Worm (Caenorhabditis elegans) whole organism, late embryonic: ENCODE data around the gene F59C12.3.

Experiments used
- C08G9.2 ChIP-seq: sonication (generic microtip); optimal IDR thresholded peaks from 2 replicates; lab custom pipeline; 2016; ENCODE audit warnings: mild to moderate bottlenecking, missing genetic modification characterization, moderate library complexity, missing compliant biosample characterization
- C38D4.7 ChIP-seq: fragments of 200-800 bp; sonication (Bioruptor generic); optimal IDR thresholded peaks from 2 replicates; lab custom pipeline; 2018; ENCODE audit warnings: mild to moderate bottlenecking, missing genetic modification characterization, moderate library complexity, missing compliant biosample characterization
- T23F11.4 ChIP-seq: fragments of 200-800 bp; sonication (Bioruptor generic); optimal IDR thresholded peaks from 2 replicates; lab custom pipeline; 2018; ENCODE audit warnings: mild to moderate bottlenecking, missing genetic modification characterization, missing compliant biosample characterization
- Y22D7AL.16 ChIP-seq: sonication (generic microtip); optimal IDR thresholded peaks from 2 replicates; lab custom pipeline; 2016; ENCODE audit warnings: missing genetic modification characterization, missing compliant biosample characterization
- ahr-1 ChIP-seq: sonication (generic microtip); optimal IDR thresholded peaks from 2 replicates; lab custom pipeline; 2016; ENCODE audit warnings: missing genetic modification characterization, missing compliant biosample characterization
- ceh-18 ChIP-seq: sonication (generic microtip); optimal IDR thresholded peaks from 2 replicates; lab custom pipeline; 2016; ENCODE audit warnings: missing genetic modification characterization, missing compliant biosample characterization
- ceh-19 ChIP-seq: fragments of 200-800 bp; sonication (Bioruptor generic); optimal IDR thresholded peaks from 2 replicates; lab custom pipeline; 2018; ENCODE audit warnings: mild to moderate bottlenecking, missing genetic modification characterization, missing compliant biosample characterization
- ceh-2 ChIP-seq: sonication (generic microtip); optimal IDR thresholded peaks from 2 replicates; lab custom pipeline; 2016; ENCODE audit warnings: missing genotype, missing genetic modification characterization, missing compliant biosample characterization
- ceh-22 ChIP-seq: sonication (generic microtip); optimal IDR thresholded peaks from 2 replicates; lab custom pipeline; 2017; ENCODE audit warnings: missing biosample characterization, missing genetic modification characterization
- ceh-30 ChIP-seq: fragments of 150-350 bp; optimal IDR thresholded peaks from 2 replicates; lab custom pipeline; 2014; ENCODE audit warnings: missing biosample characterization, missing genetic modification characterization
- ceh-31 ChIP-seq: sonication (generic microtip); optimal IDR thresholded peaks from 2 replicates; lab custom pipeline; 2016; ENCODE audit warnings: missing genetic modification characterization, missing compliant biosample characterization
- ceh-34 ChIP-seq: sonication (generic microtip); optimal IDR thresholded peaks from 2 replicates; lab custom pipeline; 2016; ENCODE audit warnings: mild to moderate bottlenecking, missing genetic modification characterization, missing compliant biosample characterization
- ceh-6 ChIP-seq: fragments of 200-800 bp; sonication (Bioruptor generic); optimal IDR thresholded peaks from 2 replicates; lab custom pipeline; 2018; ENCODE audit warnings: mild to moderate bottlenecking, missing genetic modification characterization, missing compliant biosample characterization
- dmd-4 ChIP-seq: sonication (generic microtip); optimal IDR thresholded peaks from 2 replicates; lab custom pipeline; 2016; ENCODE audit warnings: borderline replicate concordance, missing genetic modification characterization, missing compliant biosample characterization
- elt-2 ChIP-seq: sonication (generic microtip); optimal IDR thresholded peaks from 2 replicates; lab custom pipeline; 2016; ENCODE audit warnings: missing genetic modification reagents, missing genetic modification characterization, missing compliant biosample characterization
- eyg-1 ChIP-seq: sonication (generic microtip); optimal IDR thresholded peaks from 2 replicates; lab custom pipeline; 2016; ENCODE audit warnings: missing genotype, missing genetic modification characterization, missing compliant biosample characterization
- fax-1 ChIP-seq: sonication (generic microtip); optimal IDR thresholded peaks from 2 replicates; lab custom pipeline; 2016; ENCODE audit warnings: missing genotype, missing genetic modification characterization, missing compliant biosample characterization
- fkh-6 ChIP-seq: sonication (generic microtip); optimal IDR thresholded peaks from 2 replicates; lab custom pipeline; 2016; ENCODE audit warnings: missing genetic modification characterization, missing compliant biosample characterization
- gmeb-2 ChIP-seq: sonication (generic microtip); optimal IDR thresholded peaks from 2 replicates; lab custom pipeline; 2016; ENCODE audit warnings: missing genetic modification characterization, inconsistent platforms, missing compliant biosample characterization
- hlh-30 ChIP-seq: sonication (generic microtip); optimal IDR thresholded peaks from 2 replicates; lab custom pipeline; 2017; ENCODE audit warnings: antibody characterized with exemption, missing genetic modification characterization, missing compliant biosample characterization; ENCODE audit not compliant: insufficient read depth
- lim-6 ChIP-seq: sonication (generic microtip); optimal IDR thresholded peaks from 2 replicates; lab custom pipeline; 2016; ENCODE audit warnings: missing genetic modification characterization, missing compliant biosample characterization
- mec-3 ChIP-seq: sonication (generic microtip); optimal IDR thresholded peaks from 2 replicates; lab custom pipeline; 2016; ENCODE audit warnings: borderline replicate concordance, missing genetic modification characterization, missing compliant biosample characterization
- nfya-1 ChIP-seq: sonication (generic microtip); optimal IDR thresholded peaks from 2 replicates; lab custom pipeline; 2017; ENCODE audit warnings: missing genetic modification characterization, mild to moderate bottlenecking, missing compliant biosample characterization, antibody characterized with exemption, moderate library complexity
- odd-2 ChIP-seq: sonication (generic microtip); optimal IDR thresholded peaks from 2 replicates; lab custom pipeline; 2017; ENCODE audit warnings: antibody characterized with exemption, mild to moderate bottlenecking, missing genetic modification characterization, missing compliant biosample characterization
- pha-2 ChIP-seq: sonication (generic microtip); optimal IDR thresholded peaks from 2 replicates; lab custom pipeline; 2017; ENCODE audit warnings: mild to moderate bottlenecking, missing genetic modification characterization, missing compliant biosample characterization
- pha-4 ChIP-seq: fragments of 150-350 bp; optimal IDR thresholded peaks from 2 replicates; lab custom pipeline; 2018; ENCODE audit warnings: missing biosample characterization, missing genetic modification reagents, missing genetic modification characterization
- pros-1 ChIP-seq: fragments of 150-350 bp; optimal IDR thresholded peaks from 2 replicates; lab custom pipeline; 2014; ENCODE audit warnings: missing biosample characterization, missing genetic modification reagents, missing genetic modification characterization
- sox-2 ChIP-seq: fragments of 200-800 bp; sonication (Bioruptor generic); IDR thresholded peaks from 2 replicates; pipeline ENCODE4 v1.3.6; 2022; ENCODE audit warnings: missing genetic modification reagents, missing genetic modification characterization, missing compliant biosample characterization
- sox-4 ChIP-seq: sonication (generic microtip); optimal IDR thresholded peaks from 2 replicates; lab custom pipeline; 2017; ENCODE audit warnings: mild to moderate bottlenecking, missing genetic modification characterization, inconsistent platforms, missing compliant biosample characterization
- syd-9 ChIP-seq: sonication (generic microtip); optimal IDR thresholded peaks from 2 replicates; lab custom pipeline; 2016; ENCODE audit warnings: mild to moderate bottlenecking, missing genetic modification characterization, moderate library complexity, missing compliant biosample characterization
- tbx-2 ChIP-seq: sonication (generic microtip); optimal IDR thresholded peaks from 2 replicates; lab custom pipeline; 2016; ENCODE audit warnings: missing genetic modification characterization, missing compliant biosample characterization
- tbx-7 ChIP-seq: sonication (generic microtip); optimal IDR thresholded peaks from 2 replicates; lab custom pipeline; 2016; ENCODE audit warnings: missing genotype, missing genetic modification characterization, missing compliant biosample characterization
- unc-3 ChIP-seq, 2 experiments: fragments of 200-800 bp in 1 of 2; sonication (Bioruptor generic) in 1 of 2; sonication (generic microtip) in 1 of 2; conservative IDR thresholded peaks in 1 of 2; optimal IDR thresholded peaks in 1 of 2; 2 replicates each; pipeline versions ENCODE4 v1.3.6 to Lab custom; 2016 to 2022; ENCODE audit warnings: missing compliant biosample characterization in 2 of 2, missing genetic modification characterization in 2 of 2, missing genetic modification reagents in 1 of 2
- unc-42 ChIP-seq: sonication (generic microtip); optimal IDR thresholded peaks from 2 replicates; lab custom pipeline; 2016; ENCODE audit warnings: missing genotype, missing genetic modification characterization, missing compliant biosample characterization

F59C12.3 gene

DNA sequence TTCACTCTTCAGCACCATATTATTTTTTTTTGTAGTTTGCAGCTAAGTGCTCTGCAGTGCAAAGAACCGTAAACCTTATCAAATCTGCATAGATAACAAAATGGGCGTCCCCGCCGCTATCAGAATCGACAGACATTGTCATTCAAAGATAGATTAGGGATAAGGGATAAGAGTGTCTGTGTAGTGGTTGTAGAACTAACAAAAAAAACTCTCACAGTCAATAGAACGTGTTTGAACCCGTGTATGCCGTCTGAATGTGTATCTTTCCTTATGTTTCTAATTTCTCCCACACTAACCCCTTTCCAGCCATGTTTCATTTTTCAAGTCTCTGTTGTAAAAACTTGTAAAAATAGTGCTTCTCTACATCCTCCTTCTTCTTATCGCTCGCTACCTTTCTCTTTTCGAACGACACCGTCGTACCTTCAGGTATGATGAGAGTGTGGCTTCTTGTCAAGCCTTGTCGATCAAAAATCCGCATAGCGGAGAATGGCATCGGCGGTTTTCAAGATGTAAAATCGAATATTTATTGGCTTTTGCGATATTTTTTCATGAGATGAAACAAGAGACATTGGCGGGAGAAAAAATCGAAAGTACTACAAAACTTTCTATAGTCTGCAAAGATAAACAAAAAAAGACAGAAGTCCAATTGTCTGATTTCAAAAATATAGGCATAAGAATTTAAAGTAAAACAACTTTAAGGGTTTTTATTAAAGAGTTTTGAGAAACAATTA is 15.9 kb upstream of the F59C12.3 start:
- TF ChIP-seq Y22D7AL.16 (tag; lab: Kevin White, UChicago) (no peak), elt-2 (tag; lab: Kevin White, UChicago) (peak; percentile 80)

DNA sequence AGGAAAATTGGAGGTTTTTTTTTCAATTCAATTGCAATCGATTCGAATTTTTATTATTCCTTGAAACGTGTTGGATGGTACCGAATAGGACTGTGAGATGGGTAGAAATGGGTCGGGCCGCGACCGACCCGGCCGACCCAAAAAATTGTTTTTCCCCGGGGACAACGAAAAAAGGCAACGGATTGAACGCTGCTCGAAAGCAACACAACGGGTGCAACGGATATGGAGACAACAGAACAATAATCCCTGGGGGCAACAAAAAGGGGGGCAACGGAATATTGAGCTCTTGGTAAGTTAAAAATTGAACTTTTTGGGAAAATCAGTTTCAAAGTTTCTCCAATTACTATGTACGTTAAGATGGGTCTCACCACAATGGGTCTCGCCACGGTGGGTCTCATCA is 13.9 kb upstream of the F59C12.3 start:
- TF ChIP-seq gmeb-2 (tag; lab: Kevin White, UChicago) = no peak
- no peak for TF ChIP-seq unc-42 (tag; lab: Kevin White, UChicago)
- no peak for TF ChIP-seq ceh-30 (tag; lab: Kevin White, UChicago)
- TF ChIP-seq lim-6 (tag; lab: Kevin White, UChicago) = no peak
- TF ChIP-seq nfya-1 (tag; lab: Kevin White, UChicago) = no peak
- TF ChIP-seq tbx-7 (tag; lab: Kevin White, UChicago) = no peak
- no peak for TF ChIP-seq eyg-1 (tag; lab: Kevin White, UChicago)
- no peak for TF ChIP-seq pha-4 (tag; lab: Kevin White, UChicago)
- no peak for TF ChIP-seq pros-1 (tag; lab: Kevin White, UChicago)
- TF ChIP-seq ceh-31 (tag; lab: Kevin White, UChicago) = no peak
- no peak for TF ChIP-seq ahr-1

DNA sequence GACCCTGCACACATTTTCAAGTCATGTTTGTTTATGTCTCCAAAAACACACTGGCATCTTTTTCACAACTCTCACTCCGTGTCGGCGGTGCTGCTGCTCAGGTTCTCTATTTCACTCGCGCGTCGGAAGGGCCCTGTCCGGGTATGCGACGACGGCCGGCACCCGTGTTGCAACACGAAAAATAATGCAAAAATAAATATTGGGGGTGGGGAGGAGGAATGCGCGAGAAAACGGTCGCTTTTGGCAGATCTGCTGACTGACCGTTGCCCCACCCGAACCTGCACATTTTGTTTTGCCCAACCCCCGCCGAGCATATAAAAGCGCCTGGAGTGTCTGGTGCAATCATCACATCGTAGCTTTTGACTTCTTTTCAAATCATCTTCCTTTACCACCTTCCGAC is 12.1 kb upstream of the F59C12.3 start, which contains the start of gene cpg-19:
Gene cpg-19, plus strand, starts transcription at position 341 of the 400 bp plus-strand sequence.
- TF ChIP-seq ceh-18 (tag; lab: Kevin White, UChicago) (no peak), mec-3 (tag; lab: Kevin White, UChicago) (no peak), syd-9 (no peak), pros-1 (tag; lab: Kevin White, UChicago) (no peak), odd-2 (no peak), dmd-4 (no peak), sox-2 (GFP tag; lab: Robert Waterston, UW) (no peak), C08G9.2 (tag; lab: Kevin White, UChicago) (no peak), fax-1 (tag; lab: Kevin White, UChicago) (no peak), fkh-6 (tag; lab: Kevin White, UChicago) (no peak), ceh-22 (no peak), tbx-2 (tag; lab: Kevin White, UChicago) (no peak), ceh-2 (tag; lab: Kevin White, UChicago) (no peak), pha-2 (tag; lab: Kevin White, UChicago) (no peak), unc-3 (GFP tag; conservative IDR thresholded peaks at IDR 0.05; lab: Robert Waterston, UW) (no peak), unc-3 (tag; optimal IDR thresholded peaks at IDR 0.05; lab: Kevin White, UChicago) (no peak), C38D4.7 (GFP tag; lab: Kevin White, UChicago) (no peak), ceh-6 (GFP tag; lab: Kevin White, UChicago) (no peak), ceh-31 (tag; lab: Kevin White, UChicago) (no peak)

DNA sequence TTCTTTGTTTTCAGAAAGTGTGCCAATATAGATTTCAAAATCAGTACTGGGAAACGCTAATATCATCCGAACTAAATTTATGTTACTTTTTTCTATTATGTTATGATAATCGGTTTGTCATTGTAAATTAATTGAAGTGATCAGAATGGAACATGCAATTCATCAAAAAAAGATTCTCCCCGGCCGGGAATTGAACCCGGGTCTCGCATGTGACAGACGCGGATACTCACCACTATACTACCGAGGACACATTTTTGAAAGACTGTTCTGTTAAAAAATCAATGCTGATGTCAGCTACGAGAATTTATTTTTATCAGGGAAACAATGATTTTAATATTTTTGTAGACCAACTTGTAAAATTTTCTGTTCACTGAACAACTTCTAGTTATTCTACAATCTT is 9.8 kb upstream of the F59C12.3 start:
- TF ChIP-seq sox-4 (tag; lab: Kevin White, UChicago) (no peak), ceh-34 (no peak), elt-2 (tag; lab: Kevin White, UChicago) (no peak), nfya-1 (tag; lab: Kevin White, UChicago) (no peak), unc-42 (tag; lab: Kevin White, UChicago) (no peak), hlh-30 (tag; lab: Kevin White, UChicago) (no peak), ceh-19 (GFP tag; lab: Kevin White, UChicago) (no peak), T23F11.4 (GFP tag; lab: Kevin White, UChicago) (no peak)
